Worm (Caenorhabditis elegans) whole organism, L1 larva: ENCODE results near the gene C08F8.15.

ENCODE experiments used
- C34B4.2 ChIP-seq: sonication (generic microtip); optimal IDR thresholded peaks from 2 replicates; lab custom pipeline; 2017; ENCODE audit warnings: mild to moderate bottlenecking, missing genetic modification characterization, missing compliant biosample characterization
- nhr-237 ChIP-seq: fragments of 150-350 bp; optimal IDR thresholded peaks from 2 replicates; lab custom pipeline; 2014; ENCODE audit warnings: missing biosample characterization, missing genetic modification characterization
- snpc-4 ChIP-seq: fragments of 150-350 bp; optimal IDR thresholded peaks from 2 replicates; lab custom pipeline; 2014; ENCODE audit warnings: missing biosample characterization, missing genetic modification characterization
- unc-62 ChIP-seq: fragments of 150-350 bp; optimal IDR thresholded peaks from 2 replicates; lab custom pipeline; 2014; ENCODE audit warnings: missing biosample characterization, missing genetic modification reagents, missing genetic modification characterization
- ztf-11 ChIP-seq, 2 experiments: sonication (generic microtip); optimal IDR thresholded peaks; 2 replicates each; lab custom pipeline; 2016 to 2017; ENCODE audit warnings: missing genetic modification characterization in 2 of 2, missing biosample characterization in 1 of 2, missing compliant biosample characterization in 1 of 2

DNA sequence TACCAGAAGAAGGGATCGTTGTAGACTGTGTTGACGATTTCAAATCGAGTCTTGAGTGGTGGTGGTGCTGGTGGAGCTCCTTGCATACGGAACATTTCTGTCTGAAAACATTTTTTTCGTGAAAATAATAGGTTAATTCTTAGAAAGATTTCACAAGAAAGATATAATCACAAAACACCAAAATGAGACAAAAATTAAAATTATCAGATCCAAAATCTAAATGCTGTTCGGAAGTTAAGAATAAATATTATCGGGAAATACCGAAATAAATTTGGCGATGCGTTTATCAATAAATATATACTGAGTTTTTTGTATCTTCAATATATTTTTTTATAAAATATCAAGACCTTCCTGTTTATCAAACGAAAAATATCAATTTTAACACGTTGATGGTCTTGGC is 17.9 kb upstream of the C08F8.15 start, which contains the start of gene C08F8.9:
- TF ChIP-seq unc-62 (GFP tag; lab: Kevin White, UChicago) (no peak), snpc-4 (no peak), ztf-11 (tag; optimal IDR thresholded peaks at IDR 0.05; lab: Kevin White, UChicago) (no peak), C34B4.2 (no peak), nhr-237 (tag; lab: Kevin White, UChicago) (no peak)
